Fruit fly (Drosophila melanogaster): Measurements from ENCODE around the gene GATAd.

The GATAd gene

DNA sequence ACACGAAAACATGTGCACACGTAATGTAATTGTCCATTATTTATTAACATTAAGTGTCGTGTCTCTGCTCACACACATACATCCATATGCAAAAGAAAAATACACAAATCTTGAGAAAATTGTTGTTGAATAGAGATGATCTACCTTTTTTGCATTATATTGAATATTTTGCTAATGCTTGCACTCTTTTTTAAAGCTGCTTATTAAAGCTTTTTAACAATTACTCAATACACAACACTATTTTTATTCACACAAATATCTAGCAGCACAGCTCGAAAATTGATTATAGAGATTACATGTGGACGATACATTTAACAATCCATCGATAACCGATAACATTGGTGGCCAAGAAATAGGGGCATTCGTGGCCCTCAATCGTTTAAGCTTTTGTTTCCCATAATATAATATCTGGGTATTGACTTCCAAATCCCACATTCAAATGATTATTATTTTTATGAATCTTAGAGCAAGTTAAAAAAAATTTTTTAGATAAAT lies 41.4 kb upstream of the GATAd start, which contains the start of gene Ufd4 (continued):
- TF ChIP-seq lilli (GFP tag; optimal IDR thresholded peaks at IDR 0.05) = no peak
- TF ChIP-seq bigmax (GFP tag; optimal IDR thresholded peaks at IDR 0.05) = no peak
- no peak for TF ChIP-seq Abd-B (GFP tag; optimal IDR thresholded peaks at IDR 0.05)
- TF ChIP-seq CG3726 (GFP tag; IDR thresholded peaks at IDR 0.05) = no peak
- TF ChIP-seq Xrp1 (GFP tag; IDR thresholded peaks at IDR 0.05) = peak; percentile 79
- no peak for TF ChIP-seq CG9817 (tag; optimal IDR thresholded peaks at IDR 0.05)
- no peak for TF ChIP-seq Fer3 (tag; optimal IDR thresholded peaks at IDR 0.05)
- peak; percentile 14 for TF ChIP-seq CG8089 (GFP tag; optimal IDR thresholded peaks at IDR 0.05)
- TF ChIP-seq CG10366 (GFP tag; IDR thresholded peaks at IDR 0.05) = no peak
- TF ChIP-seq CG2116 (GFP tag; optimal IDR thresholded peaks at IDR 0.05) = peak; percentile 43
- TF ChIP-seq CG4328 (GFP tag; optimal IDR thresholded peaks at IDR 0.05) = no peak
- TF ChIP-seq repo (GFP tag; optimal IDR thresholded peaks at IDR 0.05) = peak; percentile 25
- peak; percentile 3 for TF ChIP-seq CG8944 (GFP tag; optimal IDR thresholded peaks at IDR 0.05)
- no peak for TF ChIP-seq insv (GFP tag; optimal IDR thresholded peaks at IDR 0.05)
- peak; percentile 47; the same call in 1 of the 3 replicates for TF ChIP-seq Aef1 (GFP tag; IDR thresholded peaks at IDR 0.05)
- peak; percentile 16 to 49 for TF ChIP-seq chif (GFP tag; optimal IDR thresholded peaks at IDR 0.05)
- TF ChIP-seq bowl (GFP tag; IDR thresholded peaks at IDR 0.05) = no peak
- TF ChIP-seq Hr51 (GFP tag; optimal IDR thresholded peaks at IDR 0.05) = peak in 1 of 2 experiments; percentile 56
- no peak for TF ChIP-seq CG6813 (GFP tag; optimal IDR thresholded peaks at IDR 0.05)
- TF ChIP-seq unpg (GFP tag; optimal IDR thresholded peaks at IDR 0.05) = no peak
- TF ChIP-seq org-1 (GFP tag; optimal IDR thresholded peaks at IDR 0.05) = peak; percentile 1
- TF ChIP-seq kay (GFP tag; optimal IDR thresholded peaks at IDR 0.05) = no peak
- TF ChIP-seq CG7786 (GFP tag; optimal IDR thresholded peaks at IDR 0.05) = peak; percentile 23
- TF ChIP-seq da (GFP tag; optimal IDR thresholded peaks at IDR 0.05) = no peak
- peak; percentile 0 for TF ChIP-seq CG16815 (GFP tag; optimal IDR thresholded peaks at IDR 0.05)
- no peak for TF ChIP-seq Sin3A (optimal IDR thresholded peaks at IDR 0.05)
- TF ChIP-seq pita (GFP tag; optimal IDR thresholded peaks at IDR 0.05) = no peak
- TF ChIP-seq zfh2 (GFP tag; optimal IDR thresholded peaks at IDR 0.05) = peak; percentile 60
- TF ChIP-seq Atf3 (GFP tag; optimal IDR thresholded peaks at IDR 0.05) = no peak
- TF ChIP-seq CG3281 (GFP tag; optimal IDR thresholded peaks at IDR 0.05) = no peak
- peak; percentile 61; the same call in 1 of the 2 replicates for TF ChIP-seq bbx (GFP tag; IDR thresholded peaks at IDR 0.05; ENCODE audit: partially characterized antibody)
- TF ChIP-seq CrebB (tag; optimal IDR thresholded peaks at IDR 0.05) = peak; percentile 9
- TF ChIP-seq vfl (GFP tag; optimal IDR thresholded peaks at IDR 0.05) = peak; percentile 46
- TF ChIP-seq CG3065 (GFP tag; optimal IDR thresholded peaks at IDR 0.05) = no peak
- TF ChIP-seq CG10321 (GFP tag; IDR thresholded peaks at IDR 0.05) = no peak
- peak; percentile 45 to 80 for TF ChIP-seq Pdp1 (GFP tag; optimal IDR thresholded peaks at IDR 0.05)
- TF ChIP-seq cwo (GFP tag; optimal IDR thresholded peaks at IDR 0.05) = no peak
- peak; percentile 59 for TF ChIP-seq CG4820 (GFP tag; optimal IDR thresholded peaks at IDR 0.05)
- peak; percentile 38 for TF ChIP-seq CG34376 (GFP tag; optimal IDR thresholded peaks at IDR 0.05)
- peak; percentile 61 for TF ChIP-seq pho (GFP tag; optimal IDR thresholded peaks at IDR 0.05)
- peak; percentile 63; the same call in 2 of the 3 replicates for TF ChIP-seq CG11695 (GFP tag; IDR thresholded peaks at IDR 0.05)
- TF ChIP-seq Hey (tag; optimal IDR thresholded peaks at IDR 0.05) = no peak
- peak; percentile 15 for TF ChIP-seq Sry-β (GFP tag; optimal IDR thresholded peaks at IDR 0.05)
- TF ChIP-seq fd96Cb (tag; optimal IDR thresholded peaks at IDR 0.05) = peak; percentile 56
- no peak; the same call in 2 of the 3 replicates for TF ChIP-seq ken (GFP tag; IDR thresholded peaks at IDR 0.05)
- peak; percentile 58 for TF ChIP-seq tx (GFP tag; optimal IDR thresholded peaks at IDR 0.05)
- peak; percentile 76 for TF ChIP-seq Fer1 (GFP tag; optimal IDR thresholded peaks at IDR 0.05)
- peak; percentile 14 for TF ChIP-seq btn (GFP tag; optimal IDR thresholded peaks at IDR 0.05)
- TF ChIP-seq maf-S (GFP tag; optimal IDR thresholded peaks at IDR 0.05) = peak; percentile 54
- peak; percentile 98 for TF ChIP-seq wek (GFP tag; optimal IDR thresholded peaks at IDR 0.05)
- TF ChIP-seq CG18619 (GFP tag; optimal IDR thresholded peaks at IDR 0.05) = peak; percentile 19

Data from whole organism, embryonic.